Worm (Caenorhabditis elegans) whole organism, L3 larva: ENCODE data around the gene C09G9.1.

Source experiments
- ZK546.5 ChIP-seq: sonication (generic microtip); optimal IDR thresholded peaks from 2 replicates; lab custom pipeline; 2017; ENCODE audit warnings: missing biosample characterization, missing genetic modification characterization
- aly-2 ChIP-seq: fragments of 150-350 bp; optimal IDR thresholded peaks from 2 replicates; lab custom pipeline; 2014; ENCODE audit warnings: missing biosample characterization, missing genetic modification characterization
- ama-1 ChIP-seq: fragments of 150-350 bp; optimal IDR thresholded peaks from 2 replicates; lab custom pipeline; 2018
- ceh-16 ChIP-seq: sonication (generic microtip); optimal IDR thresholded peaks from 2 replicates; lab custom pipeline; 2017; ENCODE audit warnings: missing biosample characterization, missing genetic modification characterization
- ceh-28 ChIP-seq: fragments of 150-350 bp; optimal IDR thresholded peaks from 2 replicates; lab custom pipeline; 2014; ENCODE audit warnings: missing biosample characterization, missing genetic modification reagents, missing genetic modification characterization
- ceh-82 ChIP-seq: fragments of 150-350 bp; optimal IDR thresholded peaks from 2 replicates; lab custom pipeline; 2014; ENCODE audit warnings: missing biosample characterization, missing genetic modification characterization
- ceh-9 ChIP-seq: sonication (generic microtip); optimal IDR thresholded peaks from 2 replicates; lab custom pipeline; 2018; ENCODE audit warnings: missing biosample characterization, missing genetic modification characterization
- daf-12 ChIP-seq: fragments of 150-350 bp; optimal IDR thresholded peaks from 2 replicates; lab custom pipeline; 2014; ENCODE audit warnings: missing biosample characterization, missing genetic modification reagents, missing genetic modification characterization
- egl-27 ChIP-seq: sonication (generic microtip); optimal IDR thresholded peaks from 4 replicates; lab custom pipeline; 2017; ENCODE audit warnings: missing biosample characterization, missing genetic modification reagents, missing genetic modification characterization
- egl-5 ChIP-seq: fragments of 150-350 bp; optimal IDR thresholded peaks from 2 replicates; lab custom pipeline; 2017; ENCODE audit warnings: missing biosample characterization, missing genetic modification reagents, missing genetic modification characterization, inconsistent platforms
- elt-2 ChIP-seq: sonication (generic microtip); optimal IDR thresholded peaks from 2 replicates; lab custom pipeline; 2016; ENCODE audit warnings: missing genetic modification reagents, mild to moderate bottlenecking, missing genetic modification characterization, missing compliant biosample characterization
- elt-3 ChIP-seq, 3 experiments: fragments of 150-350 bp in 1 of 3; sonication (generic microtip) in 2 of 3; optimal IDR thresholded peaks; 2 replicates in 2 of 3; 4 replicates in 1 of 3; lab custom pipeline; 2014 to 2017; ENCODE audit warnings: missing biosample characterization in 3 of 3, missing genetic modification characterization in 3 of 3
- fkh-10 ChIP-seq: sonication (generic microtip); optimal IDR thresholded peaks from 2 replicates; lab custom pipeline; 2017; ENCODE audit warnings: missing biosample characterization, missing genetic modification reagents, missing genetic modification characterization
- fkh-2 ChIP-seq: fragments of 150-350 bp; optimal IDR thresholded peaks from 2 replicates; lab custom pipeline; 2014; ENCODE audit warnings: missing biosample characterization, missing genetic modification reagents, missing genetic modification characterization
- fos-1 ChIP-seq: fragments of 150-350 bp; optimal IDR thresholded peaks from 2 replicates; lab custom pipeline; 2014; ENCODE audit warnings: missing biosample characterization, missing genetic modification characterization
- hmg-11 ChIP-seq: sonication (generic microtip); optimal IDR thresholded peaks from 2 replicates; lab custom pipeline; 2016; ENCODE audit warnings: missing genetic modification characterization, missing compliant biosample characterization
- lin-15B ChIP-seq: fragments of 150-350 bp; optimal IDR thresholded peaks from 2 replicates; lab custom pipeline; 2014; ENCODE audit warnings: missing biosample characterization, missing genetic modification characterization
- mdl-1 ChIP-seq: fragments of 150-350 bp; optimal IDR thresholded peaks from 2 replicates; lab custom pipeline; 2014; ENCODE audit warnings: missing biosample characterization, missing genetic modification characterization
- nfya-1 ChIP-seq: sonication (generic microtip); optimal IDR thresholded peaks from 2 replicates; lab custom pipeline; 2017; ENCODE audit warnings: missing genetic modification characterization, mild to moderate bottlenecking, missing compliant biosample characterization, antibody characterized with exemption, moderate library complexity; ENCODE audit not compliant: insufficient read depth
- nhr-12 ChIP-seq: fragments of 150-350 bp; optimal IDR thresholded peaks from 2 replicates; lab custom pipeline; 2014; ENCODE audit warnings: missing biosample characterization, missing genetic modification characterization
- nhr-23 ChIP-seq: fragments of 150-350 bp; optimal IDR thresholded peaks from 2 replicates; lab custom pipeline; 2014; ENCODE audit warnings: missing biosample characterization, missing genetic modification reagents, missing genetic modification characterization
- nhr-237 ChIP-seq: fragments of 150-350 bp; optimal IDR thresholded peaks from 2 replicates; lab custom pipeline; 2014; ENCODE audit warnings: missing biosample characterization, missing genetic modification characterization
- nhr-25 ChIP-seq: sonication (generic microtip); optimal IDR thresholded peaks from 2 replicates; lab custom pipeline; 2017; ENCODE audit warnings: missing biosample characterization, missing genetic modification characterization
- nhr-28 ChIP-seq: fragments of 150-350 bp; optimal IDR thresholded peaks from 2 replicates; lab custom pipeline; 2014; ENCODE audit warnings: missing biosample characterization, missing genetic modification characterization
- nhr-43 ChIP-seq: sonication (generic microtip); optimal IDR thresholded peaks from 2 replicates; lab custom pipeline; 2016; ENCODE audit warnings: mild to moderate bottlenecking, missing genetic modification characterization, missing compliant biosample characterization; ENCODE audit not compliant: poor library complexity, severe bottlenecking
- nhr-67 ChIP-seq: fragments of 150-350 bp; optimal IDR thresholded peaks from 2 replicates; lab custom pipeline; 2014; ENCODE audit warnings: missing biosample characterization, missing genetic modification characterization
- nhr-77 ChIP-seq: fragments of 150-350 bp; optimal IDR thresholded peaks from 2 replicates; lab custom pipeline; 2014; ENCODE audit warnings: missing biosample characterization, missing genetic modification characterization
- pqm-1 ChIP-seq: fragments of 150-350 bp; optimal IDR thresholded peaks from 2 replicates; lab custom pipeline; 2017; ENCODE audit warnings: missing biosample characterization, missing genetic modification characterization, inconsistent platforms
- sea-2 ChIP-seq: fragments of 150-350 bp; sonication (generic microtip); optimal IDR thresholded peaks from 4 replicates; lab custom pipeline; 2014; ENCODE audit warnings: missing biosample characterization, missing genetic modification reagents, missing genetic modification characterization
- skn-1 ChIP-seq: fragments of 150-350 bp; optimal IDR thresholded peaks from 2 replicates; lab custom pipeline; 2014; ENCODE audit warnings: missing biosample characterization, missing genetic modification characterization
- snpc-4 ChIP-seq: fragments of 150-350 bp; optimal IDR thresholded peaks from 2 replicates; lab custom pipeline; 2014; ENCODE audit warnings: missing biosample characterization, missing genetic modification characterization
- tbx-2 ChIP-seq: sonication (generic microtip); optimal IDR thresholded peaks from 2 replicates; lab custom pipeline; 2016; ENCODE audit warnings: mild to moderate bottlenecking, missing genetic modification characterization, missing compliant biosample characterization
- unc-39 ChIP-seq: sonication (generic microtip); optimal IDR thresholded peaks from 4 replicates; lab custom pipeline; 2017; ENCODE audit warnings: missing biosample characterization, missing genetic modification characterization
- unc-62 ChIP-seq: fragments of 150-350 bp; sonication (generic microtip); optimal IDR thresholded peaks from 4 replicates; lab custom pipeline; 2014; ENCODE audit warnings: missing biosample characterization, missing genetic modification reagents, missing genetic modification characterization

Gene C09G9.1

ce11 chrIV:8864672-8865071, 613 bp downstream of the C09G9.1 start:
- TF ChIP-seq elt-2 (tag; lab: Kevin White, UChicago) (no peak), sea-2 (GFP tag; lab: Kevin White, UChicago) (no peak), nhr-23 (tag; lab: Kevin White, UChicago) (peak; percentile 13)

- no peak for TF ChIP-seq nhr-28 (tag; lab: Kevin White, UChicago)
- TF ChIP-seq snpc-4 (tag; lab: Kevin White, UChicago), result no peak
- no peak for TF ChIP-seq ceh-28
- no peak for TF ChIP-seq fkh-10 (GFP tag; lab: Kevin White, UChicago)
- TF ChIP-seq nhr-12 (tag; lab: Kevin White, UChicago), result no peak
- no peak for TF ChIP-seq elt-2 (tag; lab: Kevin White, UChicago)
- TF ChIP-seq daf-12 (tag; lab: Kevin White, UChicago), result no peak
- no peak for TF ChIP-seq pqm-1 (tag; lab: Kevin White, UChicago)
- TF ChIP-seq sea-2 (GFP tag; lab: Kevin White, UChicago), result no peak
- no peak for TF ChIP-seq nhr-43 (tag; lab: Kevin White, UChicago)
- no peak for TF ChIP-seq ama-1 (lab: Kevin White, UChicago)
These were observed 9.3 kb downstream of the C09G9.1 start, which contains the start of gene T11B7.5 for ce11 chrIV:8855963-8856362. T11B7.5 (minus strand) TSS chrIV:8856063.

ce11 chrIV:8853301-8853700, 12.0 kb downstream of the C09G9.1 start:
- TF ChIP-seq lin-15B (tag; lab: Kevin White, UChicago), result no peak
- no peak for TF ChIP-seq snpc-4 (tag; lab: Kevin White, UChicago)
- TF ChIP-seq, all 47 proteins: peak for 0

- TF ChIP-seq nhr-67 (tag; lab: Kevin White, UChicago), result no peak
- TF ChIP-seq tbx-2, result no peak
- no peak for TF ChIP-seq ceh-9 (tag; lab: Kevin White, UChicago)
- TF ChIP-seq pqm-1 (tag; lab: Kevin White, UChicago), result no peak
- no peak for TF ChIP-seq nfya-1
- no peak for TF ChIP-seq unc-62 (GFP tag; lab: Kevin White, UChicago)
- no peak for TF ChIP-seq nhr-28 (tag; lab: Kevin White, UChicago)
- no peak for TF ChIP-seq fkh-2
- no peak for TF ChIP-seq unc-39 (tag; lab: Kevin White, UChicago)
- TF ChIP-seq ceh-82 (tag; lab: Kevin White, UChicago), result no peak
- no peak for TF ChIP-seq daf-12 (tag; lab: Kevin White, UChicago)
- no peak for TF ChIP-seq nhr-25
- no peak for TF ChIP-seq mdl-1 (tag; lab: Kevin White, UChicago)
- no peak for TF ChIP-seq egl-5 (tag; lab: Kevin White, UChicago)
- no peak for TF ChIP-seq aly-2 (tag; lab: Kevin White, UChicago)
These were observed 13.1 kb downstream of the C09G9.1 start, which contains the start of gene alp-1 for ce11 chrIV:8852194-8852593. alp-1 (plus strand) TSS chrIV:8852494.

ce11 chrIV:8850807-8851206, 14.5 kb downstream of the C09G9.1 start:
- TF ChIP-seq nhr-67 (tag; lab: Kevin White, UChicago) (no peak), ceh-82 (tag; lab: Kevin White, UChicago) (no peak), nhr-43 (tag; lab: Kevin White, UChicago) (no peak), ceh-16 (tag; lab: Kevin White, UChicago) (no peak)

- TF ChIP-seq hmg-11 (tag; lab: Kevin White, UChicago) (no peak), elt-3 (tag; optimal IDR thresholded peaks at IDR 0.05; lab: Kevin White, UChicago) (no peak), fkh-2 (no peak), fos-1 (tag; lab: Kevin White, UChicago) (no peak), ceh-16 (tag; lab: Kevin White, UChicago) (no peak), skn-1 (tag; lab: Kevin White, UChicago) (no peak)
These were observed 16.3 kb downstream of the C09G9.1 start for ce11 chrIV:8848983-8849382.

ce11 chrIV:8847918-8848317, 17.4 kb downstream of the C09G9.1 start, which contains the start of gene col-118:
col-118 (plus strand) TSS chrIV:8848218.
- no peak for TF ChIP-seq tbx-2
- TF ChIP-seq nhr-237 (tag; lab: Kevin White, UChicago), result no peak
- no peak for TF ChIP-seq elt-3 (tag; optimal IDR thresholded peaks at IDR 0.05; lab: Kevin White, UChicago)
- TF ChIP-seq egl-27 (tag; lab: Kevin White, UChicago), result no peak
- TF ChIP-seq ZK546.5 (tag; lab: Kevin White, UChicago), result no peak
- TF ChIP-seq ceh-9 (tag; lab: Kevin White, UChicago), result no peak
- no peak for TF ChIP-seq aly-2 (tag; lab: Kevin White, UChicago)
- no peak for TF ChIP-seq fos-1 (tag; lab: Kevin White, UChicago)
- TF ChIP-seq nhr-77 (tag; lab: Kevin White, UChicago), result no peak
- TF ChIP-seq lin-15B (tag; lab: Kevin White, UChicago), result no peak
- TF ChIP-seq nhr-25, result no peak
